Worm (Caenorhabditis elegans): ENCODE data around the gene eftu-2.

eftu-2 gene

ce11 chrIII:5965839-5966463 is 43.4 kb upstream of the eftu-2 start, which contains the start of gene dct-6:
Gene dct-6 (plus strand): TSS chrIII:5966413.
- peak; percentile 12 for TF ChIP-seq elt-2 (tag; optimal IDR thresholded peaks at IDR 0.05)
- TF ChIP-seq ttx-3 (tag; optimal IDR thresholded peaks at IDR 0.05): no peak

- TF ChIP-seq eyg-1 (tag; optimal IDR thresholded peaks at IDR 0.05) (no peak), hlh-13 (GFP tag; optimal IDR thresholded peaks at IDR 0.05) (no peak), ceh-18 (tag; optimal IDR thresholded peaks at IDR 0.05) (no peak), ceh-45 (GFP tag; IDR thresholded peaks at IDR 0.05) (no peak), F13H6.1 (tag; optimal IDR thresholded peaks at IDR 0.05) (no peak), ets-4 (tag; optimal IDR thresholded peaks at IDR 0.05) (no peak), unc-42 (tag; optimal IDR thresholded peaks at IDR 0.05) (no peak), dmd-4 (tag; optimal IDR thresholded peaks at IDR 0.05; ENCODE audit: borderline replicate concordance) (no peak), hlh-15 (tag; optimal IDR thresholded peaks at IDR 0.05) (no peak), pat-9 (tag; optimal IDR thresholded peaks at IDR 0.05) (no peak), Y22D7AL.16 (tag; optimal IDR thresholded peaks at IDR 0.05) (no peak), pax-1 (tag; optimal IDR thresholded peaks at IDR 0.05) (no peak), syd-9 (tag; optimal IDR thresholded peaks at IDR 0.05) (no peak), unc-55 (GFP tag; optimal IDR thresholded peaks at IDR 0.05) (no peak), dve-1 (tag; optimal IDR thresholded peaks at IDR 0.05) (no peak), ceh-22 (tag; optimal IDR thresholded peaks at IDR 0.05) (no peak)
Measured at ce11 chrIII:5967640-5968039, 41.7 kb upstream of the eftu-2 start.

ce11 chrIII:5975005-5975730 is 34.2 kb upstream of the eftu-2 start, which contains the start of gene mlp-1:
Gene mlp-1 (minus strand): TSS chrIII:5975055.
- no peak for TF ChIP-seq Y22D7AL.16 (tag; optimal IDR thresholded peaks at IDR 0.05)
- no peak for TF ChIP-seq pax-1 (tag; optimal IDR thresholded peaks at IDR 0.05)
- no peak for TF ChIP-seq gmeb-2 (tag; optimal IDR thresholded peaks at IDR 0.05)
- TF ChIP-seq ceh-18 (tag; optimal IDR thresholded peaks at IDR 0.05): no peak
- no peak for TF ChIP-seq pros-1 (tag; optimal IDR thresholded peaks at IDR 0.05)
- no peak for TF ChIP-seq lim-6 (tag; optimal IDR thresholded peaks at IDR 0.05)
- no peak for TF ChIP-seq pqm-1 (tag; optimal IDR thresholded peaks at IDR 0.05)
- no peak for TF ChIP-seq elt-4 (tag; optimal IDR thresholded peaks at IDR 0.05)
- no peak for TF ChIP-seq elt-2 (tag; optimal IDR thresholded peaks at IDR 0.05)
- no peak for TF ChIP-seq unc-42 (tag; optimal IDR thresholded peaks at IDR 0.05)
- TF ChIP-seq sox-2 (GFP tag; IDR thresholded peaks at IDR 0.05): no peak
- TF ChIP-seq fkh-10 (GFP tag; optimal IDR thresholded peaks at IDR 0.05): no peak
- no peak for TF ChIP-seq npax-4 (tag; optimal IDR thresholded peaks at IDR 0.05)
- TF ChIP-seq dve-1 (tag; optimal IDR thresholded peaks at IDR 0.05): no peak

- TF ChIP-seq hlh-8 (tag; optimal IDR thresholded peaks at IDR 0.05) (peak; percentile 64), Y22D7AL.16 (tag; optimal IDR thresholded peaks at IDR 0.05) (no peak), pqm-1 (tag; optimal IDR thresholded peaks at IDR 0.05) (no peak), ets-4 (tag; optimal IDR thresholded peaks at IDR 0.05) (no peak), F13H6.1 (tag; optimal IDR thresholded peaks at IDR 0.05) (no peak), hlh-30 (tag; optimal IDR thresholded peaks at IDR 0.05; ENCODE audit: insufficient read depth) (no peak), ceh-19 (GFP tag; optimal IDR thresholded peaks at IDR 0.05) (no peak), unc-42 (tag; optimal IDR thresholded peaks at IDR 0.05) (no peak), hlh-6 (tag; optimal IDR thresholded peaks at IDR 0.05) (no peak), nhr-232 (tag; optimal IDR thresholded peaks at IDR 0.05) (no peak), ceh-34 (tag; optimal IDR thresholded peaks at IDR 0.05) (no peak), hlh-13 (GFP tag; optimal IDR thresholded peaks at IDR 0.05) (no peak), ref-2 (tag; optimal IDR thresholded peaks at IDR 0.05) (peak; percentile 1)
Measured at ce11 chrIII:5976021-5976420, 33.3 kb upstream of the eftu-2 start.

All from whole organism, late embryonic.